Fruit fly (Drosophila melanogaster) S2 (cell line): ENCODE results near the gene bwa.

Experiments
- CG8478 ChIP-seq: fragments of >200 bp; optimal IDR thresholded peaks from 2 replicates; lab custom pipeline; 2018
- CTCF ChIP-seq, 2 experiments: fragments of >200 bp; optimal IDR thresholded peaks; 2 replicates each; lab custom pipeline; 2018

- no peak for TF ChIP-seq CG8478 (lab: Kevin White, UChicago)
- TF ChIP-seq CTCF (optimal IDR thresholded peaks at IDR 0.05; lab: Kevin White, UChicago), result peak; percentile 100
These were observed 54.4 kb downstream of the bwa start for dm6 chr2L:20120388-20121232.
